Fruit fly (Drosophila melanogaster): ENCODE measurements around the gene CG7194.

The CG7194 gene

DNA sequence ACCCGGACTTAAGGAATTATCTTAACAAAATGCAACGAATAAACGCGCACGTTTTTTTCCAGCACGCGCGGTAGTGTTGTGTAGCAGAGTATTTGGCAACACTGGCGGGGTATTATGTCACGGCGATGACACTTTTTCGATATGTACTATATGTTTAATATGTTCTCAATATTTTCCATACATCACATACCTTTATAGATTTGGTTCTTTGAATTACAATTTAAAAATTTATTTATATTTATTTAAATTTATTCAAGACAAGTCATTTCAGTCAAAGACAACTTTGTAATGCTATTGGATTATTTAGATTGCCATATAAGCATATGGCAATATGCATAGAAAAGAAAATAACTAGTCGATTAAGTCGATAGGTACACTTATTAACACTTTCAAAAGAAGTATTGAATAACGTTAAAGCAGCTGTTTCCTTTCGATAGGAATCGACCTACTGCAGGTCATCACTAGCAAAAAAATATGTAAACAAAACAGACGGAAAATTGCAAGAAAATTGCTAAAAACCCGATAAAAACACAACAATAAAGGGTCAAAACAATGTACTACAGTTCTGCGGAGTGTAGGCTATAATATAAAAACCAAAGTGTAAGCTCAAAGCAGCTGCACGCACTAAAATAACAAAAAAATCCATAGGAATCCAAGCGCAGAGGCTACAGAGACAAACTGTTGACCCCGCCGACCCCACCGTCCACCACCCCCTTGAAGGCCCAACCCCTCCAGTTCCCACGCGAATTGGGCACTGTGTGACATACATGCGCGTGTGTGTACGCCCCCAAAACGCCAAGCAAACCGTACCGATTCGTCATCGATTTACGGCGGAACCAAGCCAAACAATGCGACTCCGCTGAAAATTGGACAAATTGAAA is 42.5 kb upstream of the CG7194 start, which contains the start of the genes CG7182 and GAPcenA (continued):
- TF ChIP-seq Nf-YC (tag; optimal IDR thresholded peaks at IDR 0.05): peak; percentile 77
- TF ChIP-seq Camta (GFP tag; optimal IDR thresholded peaks at IDR 0.05): peak; percentile 26
- TF ChIP-seq ato (GFP tag; IDR thresholded peaks at IDR 0.05; ENCODE audit: partially characterized antibody): peak; percentile 33; the same call in 1 of the 2 replicates
- TF ChIP-seq gsb (GFP tag; IDR thresholded peaks at IDR 0.05): no peak
- TF ChIP-seq sens (GFP tag): peak; percentile 84
- TF ChIP-seq CG7839 (tag; optimal IDR thresholded peaks at IDR 0.05): peak; percentile 74
- TF ChIP-seq CG10543 (GFP tag; optimal IDR thresholded peaks at IDR 0.05): peak; percentile 75
- no peak; the same call in none of the 3 replicates for TF ChIP-seq vnd (GFP tag; IDR thresholded peaks at IDR 0.05; ENCODE audit: partially characterized antibody)
- no peak for TF ChIP-seq CG3726 (GFP tag; IDR thresholded peaks at IDR 0.05)
- TF ChIP-seq CG6765 (GFP tag; optimal IDR thresholded peaks at IDR 0.05): peak; percentile 24
- TF ChIP-seq CG30431 (GFP tag; optimal IDR thresholded peaks at IDR 0.05): no peak
- peak; percentile 40; the same call in 1 of the 2 replicates for TF ChIP-seq hbn (GFP tag; IDR thresholded peaks at IDR 0.05; ENCODE audit: partially characterized antibody)
- TF ChIP-seq CG10321 (GFP tag; IDR thresholded peaks at IDR 0.05): no peak
- TF ChIP-seq sob (GFP tag; IDR thresholded peaks at IDR 0.05): 0 out of 2 replicates have a peak, but pooled peaks have one; percentile 11
- no peak for TF ChIP-seq Poxn (GFP tag; IDR thresholded peaks at IDR 0.05)
- peak; percentile 94 for TF ChIP-seq stwl (tag; optimal IDR thresholded peaks at IDR 0.05)
- peak; percentile 58 for TF ChIP-seq sisA (GFP tag; IDR thresholded peaks at IDR 0.05)
- TF ChIP-seq CG14050 (GFP tag; IDR thresholded peaks at IDR 0.05): peak; percentile 42; the same call in 1 of the 3 replicates
- peak; percentile 76 for TF ChIP-seq CG33557 (GFP tag; optimal IDR thresholded peaks at IDR 0.05)
- TF ChIP-seq pan (optimal IDR thresholded peaks at IDR 0.05): no peak
- peak in 1 of 2 experiments; percentile 45 for TF ChIP-seq pan (GFP tag; optimal IDR thresholded peaks at IDR 0.05 in 1 of 2, IDR thresholded peaks at IDR 0.05 in 1 of 2)
- TF ChIP-seq fd3F (GFP tag; optimal IDR thresholded peaks at IDR 0.05): peak; percentile 68
- peak; percentile 82 for TF ChIP-seq CG2678 (tag; optimal IDR thresholded peaks at IDR 0.05)
- TF ChIP-seq CG31388 (GFP tag; optimal IDR thresholded peaks at IDR 0.05): peak; percentile 24
- peak; percentile 63 for TF ChIP-seq CG17385 (GFP tag; optimal IDR thresholded peaks at IDR 0.05)
- TF ChIP-seq CG13123 (GFP tag; optimal IDR thresholded peaks at IDR 0.05): peak; percentile 10
- no peak for TF ChIP-seq kni (GFP tag; optimal IDR thresholded peaks at IDR 0.05)
- peak; percentile 26 for TF ChIP-seq jumu (GFP tag; optimal IDR thresholded peaks at IDR 0.05)
- no peak for TF ChIP-seq CG11695 (GFP tag; IDR thresholded peaks at IDR 0.05)
- peak; percentile 61 for TF ChIP-seq lilli (GFP tag; optimal IDR thresholded peaks at IDR 0.05)
- TF ChIP-seq Atf-2 (GFP tag; optimal IDR thresholded peaks at IDR 0.05): no peak
- peak; percentile 27 for TF ChIP-seq org-1 (GFP tag; optimal IDR thresholded peaks at IDR 0.05)
- TF ChIP-seq CG6683 (GFP tag; optimal IDR thresholded peaks at IDR 0.05): peak; percentile 47
- peak; percentile 45 for TF ChIP-seq CG10462 (GFP tag; optimal IDR thresholded peaks at IDR 0.05)
- peak; percentile 44 for TF ChIP-seq CG10366 (GFP tag; IDR thresholded peaks at IDR 0.05)
- TF ChIP-seq dmrt11E (tag; optimal IDR thresholded peaks at IDR 0.05): peak; percentile 65
- peak; percentile 86 for TF ChIP-seq CoRest (tag; optimal IDR thresholded peaks at IDR 0.05)
- TF ChIP-seq dan (GFP tag; IDR thresholded peaks at IDR 0.05): no peak
- no peak for TF ChIP-seq B-H1 (GFP tag; IDR thresholded peaks at IDR 0.05)
- TF ChIP-seq CG6689 (GFP tag; IDR thresholded peaks at IDR 0.05): peak; percentile 52; the same call in 1 of the 2 replicates
- no peak for TF ChIP-seq CG9876 (GFP tag; optimal IDR thresholded peaks at IDR 0.05)
- 0 out of 2 replicates have a peak, but pooled peaks have one; percentile 10 for TF ChIP-seq ttk (GFP tag; IDR thresholded peaks at IDR 0.05)
- TF ChIP-seq Jarid2 (GFP tag; optimal IDR thresholded peaks at IDR 0.05): no peak
- TF ChIP-seq twi (tag; optimal IDR thresholded peaks at IDR 0.05): peak; percentile 76
- TF ChIP-seq crp (GFP tag; optimal IDR thresholded peaks at IDR 0.05): peak in 1 of 2 experiments; percentile 80
- peak; percentile 64 for TF ChIP-seq unc-4 (GFP tag; IDR thresholded peaks at IDR 0.05; ENCODE audit: partially characterized antibody)
- peak; percentile 63 for TF ChIP-seq Chrac-16 (GFP tag; optimal IDR thresholded peaks at IDR 0.05)
- peak; percentile 72 for TF ChIP-seq BEAF-32 (GFP tag; optimal IDR thresholded peaks at IDR 0.05)

Data from whole organism, embryonic.